Fruit fly (Drosophila melanogaster) whole organism, prepupa: Measurements from ENCODE around the gene Pcyt2.

Source experiments
- CG8632 ChIP-seq: fragments of 200-800 bp; sonication (Bioruptor generic); optimal IDR thresholded peaks from 3 replicates; lab custom pipeline; 2016; ENCODE audit warnings: missing biosample characterization, missing genetic modification characterization
- Eip93F ChIP-seq: fragments of 200-800 bp; sonication (Bioruptor generic); optimal IDR thresholded peaks from 2 replicates; lab custom pipeline; 2016; ENCODE audit warnings: missing biosample characterization, mild to moderate bottlenecking, missing genetic modification characterization
- Ets96B ChIP-seq: fragments of 200-800 bp; optimal IDR thresholded peaks from 2 replicates; lab custom pipeline; 2019; ENCODE audit warnings: missing biosample characterization, mild to moderate bottlenecking, missing genetic modification characterization, moderate library complexity
- esn ChIP-seq: fragments of 200-800 bp; sonication (Bioruptor generic); optimal IDR thresholded peaks from 2 replicates; lab custom pipeline; 2016; ENCODE audit warnings: missing biosample characterization, mild to moderate bottlenecking, missing genetic modification characterization, moderate library complexity
- vri ChIP-seq: fragments of 200-800 bp; sonication (Bioruptor generic); optimal IDR thresholded peaks from 3 replicates; lab custom pipeline; 2016; ENCODE audit warnings: missing biosample characterization, mild to moderate bottlenecking, missing genetic modification characterization

- TF ChIP-seq vri (GFP tag; lab: Kevin White, UChicago) (no peak), esn (GFP tag; lab: Kevin White, UChicago) (no peak), CG8632 (GFP tag; lab: Kevin White, UChicago) (no peak), Eip93F (GFP tag; lab: Kevin White, UChicago) (no peak), Ets96B (no peak)
Measured at dm6 chr3L:1602064-1602832, 49.0 kb downstream of the Pcyt2 start, which contains the start of gene CG12104.
